Fruit fly (Drosophila melanogaster) S2 (cell line): ENCODE measurements around the gene CG9961.

ENCODE experiments used
- CG8478 ChIP-seq: fragments of >200 bp; optimal IDR thresholded peaks from 2 replicates; lab custom pipeline; 2018
- CTCF ChIP-seq, 2 experiments: fragments of >200 bp; optimal IDR thresholded peaks; 2 replicates each; lab custom pipeline; 2018

The CG9961 gene

DNA sequence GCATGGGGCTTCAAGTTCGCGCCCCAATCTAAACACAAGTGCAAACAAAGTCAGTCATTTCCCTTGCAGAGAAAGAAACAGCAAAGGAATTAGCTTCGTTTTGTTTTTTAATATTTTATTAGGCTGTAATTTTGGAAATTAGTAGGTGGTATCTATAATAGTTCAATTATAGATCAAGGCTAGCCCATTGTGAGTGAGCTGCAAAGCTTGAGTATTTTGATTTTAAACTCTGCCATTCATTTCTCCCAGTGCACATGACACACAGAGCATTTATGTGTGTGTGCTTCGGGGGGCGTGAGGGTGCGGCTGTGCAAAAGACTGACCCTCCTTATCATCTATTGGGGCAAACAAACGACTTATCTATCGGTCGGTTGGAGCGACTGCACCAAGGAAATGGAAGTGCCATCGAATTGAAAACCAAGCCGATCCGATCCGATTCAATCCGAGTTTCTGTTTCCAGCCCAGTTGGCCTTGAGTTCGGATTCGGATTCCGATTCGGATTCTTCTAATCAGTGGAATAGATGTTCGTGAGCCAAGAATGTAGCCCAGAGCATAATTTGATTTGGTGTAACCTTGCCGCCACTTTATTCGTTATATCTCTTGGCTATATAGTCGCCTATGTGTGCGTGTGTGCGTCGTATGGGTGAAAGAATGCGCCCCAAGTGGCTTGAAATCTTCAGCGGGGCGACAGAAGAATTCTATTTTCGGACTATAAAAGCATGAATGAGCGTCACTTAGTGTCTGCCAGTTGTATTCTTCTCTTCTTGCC is 13.2 kb downstream of the CG9961 start:
- TF ChIP-seq CG8478 (lab: Kevin White, UChicago) (no peak), CTCF (optimal IDR thresholded peaks at IDR 0.05; lab: Kevin White, UChicago) (no peak)

- no peak for TF ChIP-seq CTCF (optimal IDR thresholded peaks at IDR 0.05; lab: Kevin White, UChicago)
- TF ChIP-seq CG8478 (lab: Kevin White, UChicago) = no peak
Observed at dm6 chr2L:2730756-2731155, 14.0 kb downstream of the CG9961 start.

- TF ChIP-seq CG8478 (lab: Kevin White, UChicago) = no peak
- no peak for TF ChIP-seq CTCF (optimal IDR thresholded peaks at IDR 0.05; lab: Kevin White, UChicago)
Observed at dm6 chr2L:2729882-2730281, 14.9 kb downstream of the CG9961 start.

DNA sequence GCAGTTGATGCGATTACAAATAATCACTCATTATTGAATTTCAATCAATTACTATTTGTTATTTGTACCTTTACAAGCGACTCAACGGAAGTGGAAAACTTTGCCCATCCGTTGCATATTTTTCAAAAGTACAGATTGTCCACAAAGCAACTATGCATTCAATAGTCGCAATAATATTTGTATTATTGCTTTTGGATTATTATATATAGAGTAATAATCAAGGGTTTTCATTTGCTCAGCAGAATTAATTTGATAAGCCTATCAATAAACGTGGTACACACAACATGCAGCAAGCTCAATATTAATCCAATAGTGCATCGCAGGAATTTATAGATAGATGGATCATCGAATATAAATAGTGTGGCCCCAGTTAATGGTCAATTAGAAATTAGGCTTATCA is 16.2 kb downstream of the CG9961 start:
- TF ChIP-seq CG8478 (lab: Kevin White, UChicago) = no peak
- no peak for TF ChIP-seq CTCF (optimal IDR thresholded peaks at IDR 0.05; lab: Kevin White, UChicago)

DNA sequence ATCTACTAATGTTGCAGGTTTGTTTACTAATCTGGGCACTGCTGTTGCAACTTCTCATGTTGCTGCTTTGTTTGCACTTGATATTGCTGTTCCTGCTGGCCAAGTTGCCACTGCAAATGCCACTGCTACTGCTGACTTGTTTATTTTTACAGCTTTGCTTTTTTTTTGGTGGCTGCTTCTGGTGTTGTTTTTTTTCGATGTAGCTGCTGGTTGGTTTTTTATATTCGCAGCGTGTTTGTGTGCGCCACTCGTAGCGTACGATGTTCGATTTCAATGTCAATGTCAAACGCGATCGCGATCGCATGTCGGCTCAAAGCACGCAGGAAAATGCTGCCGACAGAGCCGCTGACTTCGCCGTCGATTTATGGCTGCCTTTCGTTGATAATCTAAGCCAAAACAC is 16.9 kb downstream of the CG9961 start:
- no peak for TF ChIP-seq CTCF (optimal IDR thresholded peaks at IDR 0.05; lab: Kevin White, UChicago)
- no peak for TF ChIP-seq CG8478 (lab: Kevin White, UChicago)

dm6 chr2L:2727364-2727763 is 17.4 kb downstream of the CG9961 start:
- TF ChIP-seq CTCF (optimal IDR thresholded peaks at IDR 0.05; lab: Kevin White, UChicago) (no peak), CG8478 (lab: Kevin White, UChicago) (no peak)

DNA sequence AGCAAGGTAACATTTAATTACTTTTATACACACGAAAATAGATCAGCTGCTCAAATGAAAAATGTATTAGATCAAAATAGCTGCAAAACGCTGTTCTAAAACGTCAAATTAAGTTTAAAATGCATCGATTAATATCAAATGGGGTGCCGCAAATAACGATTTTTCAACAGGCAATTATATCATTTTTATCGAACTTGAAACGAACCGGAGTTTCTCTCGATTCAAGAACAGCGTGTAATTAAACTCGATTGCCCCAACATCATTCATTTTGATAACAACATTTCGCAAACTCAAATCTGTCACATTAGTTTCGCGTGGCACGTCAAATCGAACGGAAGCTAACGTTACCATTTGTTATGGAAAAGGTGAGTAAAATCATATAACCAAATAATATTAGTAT is 19.4 kb downstream of the CG9961 start, which contains the start of gene CG31689:
CG31689 (plus strand) TSS at position 301 of the 400 bp plus-strand sequence.
- TF ChIP-seq CG8478 (lab: Kevin White, UChicago) = no peak

- TF ChIP-seq CG8478 (lab: Kevin White, UChicago) = no peak
- peak in 1 of 2 experiments; percentile 22 for TF ChIP-seq CTCF (optimal IDR thresholded peaks at IDR 0.05; lab: Kevin White, UChicago)
Observed at dm6 chr2L:2724459-2724858, 20.3 kb downstream of the CG9961 start.

DNA sequence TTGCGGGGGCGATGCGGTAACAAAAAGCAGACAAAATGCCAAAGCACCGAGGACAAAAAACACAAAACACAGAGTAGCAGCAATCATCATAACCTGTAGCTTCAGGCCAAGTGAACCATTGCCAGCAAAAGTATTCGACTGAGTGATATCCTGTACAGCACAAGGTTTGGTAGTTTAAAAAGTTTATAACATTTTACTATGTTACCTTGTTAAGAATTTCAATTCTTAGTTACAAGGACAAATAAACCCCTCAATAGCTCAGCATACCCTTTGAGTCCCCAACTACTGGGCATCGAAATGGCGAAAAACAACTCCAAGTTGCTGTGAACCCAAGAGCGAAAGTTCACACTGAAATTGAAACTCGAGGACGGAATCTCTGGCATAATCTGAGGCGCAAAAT is 21.6 kb downstream of the CG9961 start:
- TF ChIP-seq CG8478 (lab: Kevin White, UChicago) = no peak

DNA sequence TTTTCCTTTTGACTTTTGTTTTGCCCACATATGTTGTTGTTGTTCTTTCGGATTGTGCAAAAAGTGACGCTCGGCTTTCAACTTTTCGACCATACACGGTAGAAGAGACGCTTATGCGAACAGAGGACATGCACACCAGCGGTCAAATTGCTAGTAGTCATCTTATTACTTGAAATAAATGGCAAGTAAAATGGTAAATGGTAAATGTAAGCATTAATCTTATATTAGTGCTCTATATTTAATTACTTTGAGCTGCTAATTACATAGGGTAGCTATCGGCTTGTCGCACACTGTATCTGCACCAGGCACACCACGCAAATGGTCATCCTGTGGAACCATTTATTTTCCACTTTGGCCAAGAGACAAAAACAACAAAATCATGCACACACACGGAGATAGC is 23.4 kb downstream of the CG9961 start:
- TF ChIP-seq CTCF (optimal IDR thresholded peaks at IDR 0.05; lab: Kevin White, UChicago) (no peak), CG8478 (lab: Kevin White, UChicago) (no peak)

dm6 chr2L:2720368-2720767 is 24.4 kb downstream of the CG9961 start:
- no peak for TF ChIP-seq CG8478 (lab: Kevin White, UChicago)
- no peak for TF ChIP-seq CTCF (optimal IDR thresholded peaks at IDR 0.05; lab: Kevin White, UChicago)

- TF ChIP-seq CG8478 (lab: Kevin White, UChicago) = no peak
- no peak for TF ChIP-seq CTCF (optimal IDR thresholded peaks at IDR 0.05; lab: Kevin White, UChicago)
Observed at dm6 chr2L:2696337-2696736, 48.4 kb downstream of the CG9961 start, which contains the start of gene Trf5. TSS of gene Trf5 (minus strand) at chr2L:2696437.
